Worm (Caenorhabditis elegans) whole organism, L4/young adult: ENCODE measurements around the gene sqt-3.

Source experiments
- W03F9.2 ChIP-seq: fragments of 150-350 bp; optimal IDR thresholded peaks from 2 replicates; lab custom pipeline; 2014; ENCODE audit warnings: missing biosample characterization, missing genetic modification characterization
- dao-5 ChIP-seq: sonication (generic microtip); optimal IDR thresholded peaks from 2 replicates; lab custom pipeline; 2016; ENCODE audit warnings: missing genotype, missing genetic modification characterization, moderate library complexity, missing compliant biosample characterization
- him-1 ChIP-seq: sonication (generic microtip); optimal IDR thresholded peaks from 2 replicates; lab custom pipeline; 2016; ENCODE audit warnings: missing genotype, missing genetic modification reagents, missing genetic modification characterization, missing compliant biosample characterization

DNA sequence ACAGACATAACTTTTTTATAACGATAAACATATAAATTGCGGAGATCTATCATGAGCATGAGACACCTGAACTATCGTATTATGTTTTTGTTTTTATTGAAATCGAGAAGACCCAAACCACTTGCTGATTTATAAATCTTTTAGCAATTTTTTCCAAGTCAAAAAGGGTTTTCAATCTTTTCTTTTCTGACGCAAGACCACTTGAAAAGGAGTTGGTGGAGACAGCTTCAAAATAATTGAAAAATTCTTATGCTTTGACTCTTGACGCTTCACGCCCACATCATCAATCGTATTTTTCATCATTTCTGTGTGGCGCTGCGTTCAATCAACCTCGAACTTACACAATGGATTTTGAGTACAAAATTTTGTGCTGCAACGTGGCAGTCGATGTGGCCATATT, 18.8 kb downstream of the sqt-3 start, which contains the start of gene F23H12.7:
- TF ChIP-seq dao-5: no peak
- no peak for TF ChIP-seq him-1 (tag; lab: Kevin White, UChicago)
- no peak for TF ChIP-seq W03F9.2 (tag; lab: Kevin White, UChicago)
